Worm (Caenorhabditis elegans) whole organism, L4 larva: Measurements from ENCODE around the gene lyst-1.

ENCODE experiments used
- D1046.2 ChIP-seq: fragments of 200-800 bp; sonication (Bioruptor generic); IDR thresholded peaks from 2 replicates; pipeline ENCODE4 v1.3.6; 2022; ENCODE audit warnings: missing genetic modification characterization, missing compliant biosample characterization
- F26F4.8 ChIP-seq: fragments of 200-800 bp; sonication (Bioruptor generic); conservative IDR thresholded peaks from 2 replicates; pipeline ENCODE4 v1.3.6; 2022; ENCODE audit warnings: missing genetic modification characterization, missing compliant biosample characterization
- F37D6.2 ChIP-seq: sonication (generic microtip); optimal IDR thresholded peaks from 2 replicates; lab custom pipeline; 2016; ENCODE audit warnings: mild to moderate bottlenecking, missing genetic modification characterization, missing compliant biosample characterization
- F44E2.7 ChIP-seq: fragments of 200-800 bp; sonication (Bioruptor generic); IDR thresholded peaks from 2 replicates; pipeline ENCODE4 v2.1.2; 2022; ENCODE audit warnings: missing genetic modification characterization, missing compliant biosample characterization
- R02D3.7 ChIP-seq: fragments of 150-350 bp; sonication (generic microtip); optimal IDR thresholded peaks from 3 replicates; lab custom pipeline; 2014; ENCODE audit warnings: missing biosample characterization, missing genetic modification characterization
- T20F7.1 ChIP-seq: fragments of 200-800 bp; sonication (Bioruptor generic); optimal IDR thresholded peaks from 2 replicates; lab custom pipeline; 2018; ENCODE audit warnings: mild to moderate bottlenecking, missing genetic modification characterization, missing compliant biosample characterization
- T26A8.4 ChIP-seq: fragments of 200-800 bp; sonication (Bioruptor generic); IDR thresholded peaks from 2 replicates; pipeline ENCODE4 v1.3.6; 2022; ENCODE audit warnings: missing genetic modification characterization, missing compliant biosample characterization
- Y48G9A.11 ChIP-seq: fragments of 200-800 bp; sonication (Bioruptor generic); IDR thresholded peaks from 2 replicates; pipeline ENCODE4 v1.3.6; 2022; ENCODE audit warnings: missing genetic modification reagents, missing genetic modification characterization, missing compliant biosample characterization
- Y5F2A.4 ChIP-seq: fragments of 200-800 bp; sonication (Bioruptor generic); optimal IDR thresholded peaks from 2 replicates; lab custom pipeline; 2018; ENCODE audit warnings: mild to moderate bottlenecking, missing genetic modification characterization, missing compliant biosample characterization
- Y75B8A.6 ChIP-seq: fragments of 200-800 bp; sonication (Bioruptor generic); IDR thresholded peaks from 2 replicates; pipeline ENCODE4 v1.3.6; 2022; ENCODE audit warnings: missing genetic modification reagents, missing genetic modification characterization, missing compliant biosample characterization
- ZK546.5 ChIP-seq, 2 experiments: sonication (generic microtip); optimal IDR thresholded peaks; 2 replicates each; lab custom pipeline; 2017; ENCODE audit warnings: missing biosample characterization in 2 of 2, missing genetic modification characterization in 2 of 2
- aly-2 ChIP-seq: sonication (generic microtip); optimal IDR thresholded peaks from 2 replicates; lab custom pipeline; 2018; ENCODE audit warnings: missing biosample characterization, missing genetic modification characterization
- arid-1 ChIP-seq: fragments of 200-800 bp; sonication (Bioruptor generic); conservative IDR thresholded peaks from 2 replicates; pipeline ENCODE4 v1.3.6; 2022; ENCODE audit warnings: missing genetic modification reagents, missing genetic modification characterization, missing compliant biosample characterization
- ceh-20 ChIP-seq: fragments of 200-800 bp; sonication (Bioruptor generic); IDR thresholded peaks from 2 replicates; pipeline ENCODE4 v1.3.6; 2022; ENCODE audit warnings: missing genetic modification reagents, missing genetic modification characterization, missing compliant biosample characterization
- ceh-28 ChIP-seq: fragments of 150-350 bp; optimal IDR thresholded peaks from 2 replicates; lab custom pipeline; 2014; ENCODE audit warnings: missing biosample characterization, missing genetic modification reagents, missing genetic modification characterization
- ceh-82 ChIP-seq: sonication (generic microtip); optimal IDR thresholded peaks from 2 replicates; lab custom pipeline; 2017; ENCODE audit warnings: missing biosample characterization, missing genetic modification characterization
- cey-2 ChIP-seq: sonication (generic microtip); optimal IDR thresholded peaks from 3 replicates; lab custom pipeline; 2017; ENCODE audit warnings: missing genetic modification characterization, mild to moderate bottlenecking, missing compliant biosample characterization, antibody characterized with exemption, borderline replicate concordance; ENCODE audit not compliant: insufficient read depth
- ctbp-1 ChIP-seq: fragments of 200-800 bp; sonication (Bioruptor generic); IDR thresholded peaks from 2 replicates; pipeline ENCODE4 v1.3.6; 2022; ENCODE audit warnings: missing genetic modification reagents, missing genetic modification characterization, missing compliant biosample characterization
- daf-12 ChIP-seq: fragments of 150-350 bp; optimal IDR thresholded peaks from 2 replicates; lab custom pipeline; 2014; ENCODE audit warnings: missing biosample characterization, missing genetic modification reagents, missing genetic modification characterization
- daf-19 ChIP-seq: fragments of 200-800 bp; sonication (Bioruptor generic); conservative IDR thresholded peaks from 2 replicates; pipeline ENCODE4 v1.3.6; 2022; ENCODE audit warnings: missing genetic modification characterization, missing compliant biosample characterization
- dpl-1 ChIP-seq: fragments of 150-350 bp; optimal IDR thresholded peaks from 2 replicates; lab custom pipeline; 2014; ENCODE audit warnings: missing biosample characterization, missing genetic modification reagents, missing genetic modification characterization
- dve-1 ChIP-seq: sonication (generic microtip); optimal IDR thresholded peaks from 2 replicates; lab custom pipeline; 2017; ENCODE audit warnings: antibody characterized with exemption, mild to moderate bottlenecking, missing genetic modification characterization, missing compliant biosample characterization; ENCODE audit not compliant: insufficient read depth
- egl-27 ChIP-seq: sonication (generic microtip); optimal IDR thresholded peaks from 3 replicates; lab custom pipeline; 2017; ENCODE audit warnings: missing biosample characterization, missing genetic modification reagents, missing genetic modification characterization
- egl-43 ChIP-seq: fragments of 200-800 bp; sonication (Bioruptor generic); IDR thresholded peaks from 2 replicates; pipeline ENCODE4 v1.3.6; 2022; ENCODE audit warnings: missing genetic modification reagents, missing genetic modification characterization, missing compliant biosample characterization
- fkh-10 ChIP-seq: fragments of 150-350 bp; optimal IDR thresholded peaks from 2 replicates; lab custom pipeline; 2014; ENCODE audit warnings: missing biosample characterization, missing genetic modification reagents, missing genetic modification characterization
- gei-8 ChIP-seq: fragments of 200-800 bp; sonication (Bioruptor generic); optimal IDR thresholded peaks from 2 replicates; lab custom pipeline; 2018; ENCODE audit warnings: mild to moderate bottlenecking, missing genetic modification characterization, missing compliant biosample characterization
- hif-1 ChIP-seq, 2 experiments: sonication (generic microtip); optimal IDR thresholded peaks; 2 replicates each; lab custom pipeline; 2016 to 2017; ENCODE audit warnings: missing compliant biosample characterization in 2 of 2, missing genetic modification characterization in 2 of 2, missing genetic modification reagents in 2 of 2, missing genotype in 2 of 2, mild to moderate bottlenecking in 1 of 2
- hlh-30 ChIP-seq: sonication (generic microtip); optimal IDR thresholded peaks from 2 replicates; lab custom pipeline; 2017; ENCODE audit warnings: antibody characterized with exemption, mild to moderate bottlenecking, missing genetic modification characterization, missing compliant biosample characterization; ENCODE audit not compliant: insufficient read depth
- lim-7 ChIP-seq: fragments of 200-800 bp; sonication (Bioruptor generic); IDR thresholded peaks from 2 replicates; pipeline ENCODE4 v1.3.6; 2022; ENCODE audit warnings: missing genetic modification characterization, missing compliant biosample characterization
- lin-29 ChIP-seq: fragments of 200-800 bp; sonication (Bioruptor generic); IDR thresholded peaks from 2 replicates; pipeline ENCODE4 v1.3.6; 2022; ENCODE audit warnings: missing genetic modification reagents, missing genetic modification characterization, missing compliant biosample characterization
- lir-3 ChIP-seq: sonication (generic microtip); optimal IDR thresholded peaks from 2 replicates; lab custom pipeline; 2016; ENCODE audit warnings: mild to moderate bottlenecking, missing genetic modification characterization, missing compliant biosample characterization
- lsy-2 ChIP-seq, 2 experiments: fragments of 150-350 bp in 1 of 2; sonication (generic microtip) in 1 of 2; optimal IDR thresholded peaks; 2 replicates each; lab custom pipeline; 2014 to 2017; ENCODE audit warnings: missing biosample characterization in 2 of 2, missing genetic modification characterization in 2 of 2
- mep-1 ChIP-seq: fragments of 150-350 bp; sonication (generic microtip); optimal IDR thresholded peaks from 3 replicates; lab custom pipeline; 2014; ENCODE audit warnings: missing biosample characterization, missing genetic modification characterization
- mxl-2 ChIP-seq: fragments of 200-800 bp; sonication (Bioruptor generic); conservative IDR thresholded peaks from 2 replicates; pipeline ENCODE4 v1.3.6; 2022; ENCODE audit warnings: missing genetic modification reagents, missing genetic modification characterization, missing compliant biosample characterization
- mxl-3 ChIP-seq: fragments of 200-800 bp; sonication (Bioruptor generic); optimal IDR thresholded peaks from 2 replicates; lab custom pipeline; 2018; ENCODE audit warnings: mild to moderate bottlenecking, missing genetic modification characterization, missing compliant biosample characterization
- nhr-111 ChIP-seq: fragments of 200-800 bp; sonication (Bioruptor generic); optimal IDR thresholded peaks from 2 replicates; lab custom pipeline; 2018; ENCODE audit warnings: mild to moderate bottlenecking, missing genetic modification characterization, missing compliant biosample characterization
- nhr-237 ChIP-seq: sonication (generic microtip); optimal IDR thresholded peaks from 2 replicates; lab custom pipeline; 2017; ENCODE audit warnings: missing biosample characterization, missing genetic modification characterization
- nhr-25 ChIP-seq: sonication (generic microtip); optimal IDR thresholded peaks from 2 replicates; lab custom pipeline; 2017; ENCODE audit warnings: missing genetic modification characterization, mild to moderate bottlenecking, missing compliant biosample characterization, antibody characterized with exemption, moderate library complexity, borderline replicate concordance; ENCODE audit not compliant: insufficient read depth
- nhr-76 ChIP-seq: fragments of 150-350 bp; optimal IDR thresholded peaks from 2 replicates; lab custom pipeline; 2014; ENCODE audit warnings: missing biosample characterization, missing genetic modification characterization
- pqm-1 ChIP-seq: sonication (generic microtip); optimal IDR thresholded peaks from 2 replicates; lab custom pipeline; 2017; ENCODE audit warnings: missing biosample characterization, missing genetic modification characterization
- sdz-12 ChIP-seq: fragments of 200-800 bp; sonication (Bioruptor generic); optimal IDR thresholded peaks from 2 replicates; lab custom pipeline; 2018; ENCODE audit warnings: mild to moderate bottlenecking, missing genetic modification characterization, missing compliant biosample characterization
- set-16 ChIP-seq: fragments of 200-800 bp; sonication (Bioruptor generic); IDR thresholded peaks from 2 replicates; pipeline ENCODE4 v1.3.6; 2022; ENCODE audit warnings: missing genetic modification reagents, missing genetic modification characterization, missing compliant biosample characterization
- skn-1 ChIP-seq: fragments of 150-350 bp; optimal IDR thresholded peaks from 2 replicates; lab custom pipeline; 2014; ENCODE audit warnings: missing biosample characterization, missing genetic modification characterization
- spr-1 ChIP-seq: sonication (generic microtip); optimal IDR thresholded peaks from 2 replicates; lab custom pipeline; 2016; ENCODE audit warnings: mild to moderate bottlenecking, missing genetic modification characterization, missing compliant biosample characterization
- unc-39 ChIP-seq: sonication (generic microtip); optimal IDR thresholded peaks from 2 replicates; lab custom pipeline; 2017; ENCODE audit warnings: missing biosample characterization, missing genetic modification characterization
- vab-7 ChIP-seq: fragments of 200-800 bp; sonication (Bioruptor generic); IDR thresholded peaks from 2 replicates; pipeline ENCODE4 v1.3.6; 2022; ENCODE audit warnings: missing genetic modification reagents, missing genetic modification characterization, missing compliant biosample characterization
- zag-1 ChIP-seq: fragments of 150-350 bp; optimal IDR thresholded peaks from 2 replicates; lab custom pipeline; 2014; ENCODE audit warnings: missing biosample characterization, missing genetic modification characterization
- zip-11 ChIP-seq: fragments of 200-800 bp; sonication (Bioruptor generic); IDR thresholded peaks from 2 replicates; pipeline ENCODE4 v1.3.6; 2022; ENCODE audit warnings: missing genetic modification characterization, missing compliant biosample characterization
- zip-2 ChIP-seq: fragments of 150-350 bp; optimal IDR thresholded peaks from 2 replicates; lab custom pipeline; 2014; ENCODE audit warnings: missing biosample characterization, missing genetic modification characterization

The lyst-1 gene

ce11 chrX:12172482-12173134 lies 31.7 kb upstream of the lyst-1 start (continued):
- TF ChIP-seq mxl-2: no peak
- TF ChIP-seq F37D6.2 (tag; lab: Kevin White, UChicago): no peak
- no peak for TF ChIP-seq D1046.2 (GFP tag; lab: Robert Waterston, UW)
- TF ChIP-seq F26F4.8 (GFP tag; lab: Robert Waterston, UW): no peak
- TF ChIP-seq ceh-28 (tag; lab: Kevin White, UChicago): no peak
- peak; percentile 54 for TF ChIP-seq T26A8.4 (GFP tag; lab: Robert Waterston, UW)
- no peak for TF ChIP-seq mxl-3
- TF ChIP-seq sdz-12: no peak
- no peak for TF ChIP-seq unc-39 (tag; lab: Kevin White, UChicago)
- TF ChIP-seq dpl-1 (GFP tag; lab: Kevin White, UChicago): no peak
- no peak for TF ChIP-seq ZK546.5 (tag; optimal IDR thresholded peaks at IDR 0.05; lab: Kevin White, UChicago)
- no peak for TF ChIP-seq zip-11 (GFP tag; lab: Robert Waterston, UW)
- TF ChIP-seq nhr-25 (tag; lab: Kevin White, UChicago): no peak
- TF ChIP-seq hlh-30 (tag; lab: Kevin White, UChicago): peak; percentile 65
- TF ChIP-seq nhr-111: no peak
- TF ChIP-seq lir-3 (tag; lab: Kevin White, UChicago): no peak
- no peak for TF ChIP-seq R02D3.7 (tag; lab: Kevin White, UChicago)
- TF ChIP-seq ceh-20 (GFP tag; lab: Robert Waterston, UW): peak; percentile 50; the same call in 1 of the 2 replicates
- no peak for TF ChIP-seq ctbp-1 (GFP tag; lab: Robert Waterston, UW)
- no peak for TF ChIP-seq Y5F2A.4
- peak in 1 of 2 experiments; percentile 41 for TF ChIP-seq lsy-2 (tag; optimal IDR thresholded peaks at IDR 0.05; lab: Kevin White, UChicago)
- no peak for TF ChIP-seq Y75B8A.6
- TF ChIP-seq nhr-76 (tag; lab: Kevin White, UChicago): no peak
- no peak for TF ChIP-seq lin-29 (GFP tag; lab: Robert Waterston, UW)
- TF ChIP-seq F44E2.7 (GFP tag; lab: Robert Waterston, UW): no peak
- no peak for TF ChIP-seq skn-1 (tag; lab: Kevin White, UChicago)
- TF ChIP-seq lim-7 (GFP tag; lab: Robert Waterston, UW): no peak
- no peak for TF ChIP-seq nhr-237 (tag; lab: Kevin White, UChicago)
- TF ChIP-seq egl-27 (tag; lab: Kevin White, UChicago): no peak
- TF ChIP-seq daf-12 (tag; lab: Kevin White, UChicago): no peak
- TF ChIP-seq T20F7.1 (GFP tag; lab: Kevin White, UChicago): peak; percentile 23
- TF ChIP-seq gei-8 (GFP tag; lab: Kevin White, UChicago): no peak
- TF ChIP-seq aly-2 (tag; lab: Kevin White, UChicago): no peak
- no peak for TF ChIP-seq arid-1
- no peak for TF ChIP-seq set-16 (GFP tag; lab: Robert Waterston, UW)
- TF ChIP-seq pqm-1: peak; percentile 88
- TF ChIP-seq daf-19 (GFP tag; lab: Robert Waterston, UW): no peak

ce11 chrX:12171631-12172348 lies 30.8 kb upstream of the lyst-1 start, which contains the start of gene F57G12.1:
Gene F57G12.1, minus strand, starts transcription at chrX:12171681.
- TF ChIP-seq mxl-2 (no peak), ceh-82 (no peak), F44E2.7 (GFP tag; lab: Robert Waterston, UW) (no peak), R02D3.7 (tag; lab: Kevin White, UChicago) (no peak), fkh-10 (GFP tag; lab: Kevin White, UChicago) (peak; percentile 9), D1046.2 (GFP tag; lab: Robert Waterston, UW) (no peak), pqm-1 (no peak), mep-1 (peak; percentile 91), zag-1 (tag; lab: Kevin White, UChicago) (peak; percentile 2), cey-2 (no peak), Y48G9A.11 (GFP tag; lab: Robert Waterston, UW) (peak; percentile 18; the same call in 1 of the 2 replicates), dve-1 (tag; lab: Kevin White, UChicago) (peak; percentile 73), vab-7 (GFP tag; lab: Robert Waterston, UW) (0 out of 2 replicates have a peak, but pooled peaks have one; percentile 41), hif-1 (tag; optimal IDR thresholded peaks at IDR 0.05; lab: Kevin White, UChicago) (peak in 1 of 2 experiments; percentile 83), zip-2 (tag; lab: Kevin White, UChicago) (no peak), spr-1 (no peak), egl-43 (GFP tag; lab: Robert Waterston, UW) (peak; percentile 87)
